Fruit fly (Drosophila melanogaster) whole organism, embryonic: ENCODE data around the gene Kaz-m1.

Experiments
- Adf1 ChIP-seq: fragments of 200-800 bp; sonication (Bioruptor generic); IDR thresholded peaks from 2 replicates; pipeline ENCODE4 v1.3.6; 2022; ENCODE audit warnings: missing biosample characterization, missing genetic modification characterization
- Bdp1 ChIP-seq: fragments of 200-800 bp; sonication (Bioruptor generic); optimal IDR thresholded peaks from 3 replicates; lab custom pipeline; 2016; ENCODE audit warnings: missing biosample characterization, missing genetic modification characterization
- CG10321 ChIP-seq: fragments of 200-800 bp; sonication (Bioruptor generic); IDR thresholded peaks from 2 replicates; pipeline ENCODE4 v1.3.6; 2022; ENCODE audit warnings: missing biosample characterization, missing genetic modification characterization
- CG10959 ChIP-seq: fragments of 200-800 bp; sonication (Bioruptor generic); IDR thresholded peaks from 2 replicates; pipeline ENCODE4 v1.3.6; 2022; ENCODE audit warnings: missing biosample characterization, missing genetic modification characterization
- CG11696 ChIP-seq: fragments of 200-800 bp; sonication (Bioruptor generic); IDR thresholded peaks from 2 replicates; pipeline ENCODE4 v1.3.6; 2022; ENCODE audit warnings: missing biosample characterization, missing genetic modification characterization
- CG14014 ChIP-seq: fragments of 200-800 bp; sonication (Bioruptor generic); IDR thresholded peaks from 2 replicates; pipeline ENCODE4 v1.3.6; 2022; ENCODE audit warnings: missing biosample characterization, missing genetic modification characterization
- CG1602 ChIP-seq: fragments of 200-800 bp; sonication (Bioruptor generic); optimal IDR thresholded peaks from 3 replicates; lab custom pipeline; 2016; ENCODE audit warnings: missing biosample characterization, missing genetic modification characterization
- CG16779 ChIP-seq: fragments of 200-800 bp; sonication (Bioruptor generic); IDR thresholded peaks from 2 replicates; pipeline ENCODE4 v1.3.6; 2022; ENCODE audit warnings: missing biosample characterization, missing genetic modification characterization
- CG17186 ChIP-seq: fragments of 200-800 bp; sonication (Bioruptor generic); optimal IDR thresholded peaks from 3 replicates; lab custom pipeline; 2017; ENCODE audit warnings: missing biosample characterization, missing genetic modification reagents, missing genetic modification characterization
- CG18599 ChIP-seq: fragments of 200-800 bp; sonication (Bioruptor generic); optimal IDR thresholded peaks from 3 replicates; lab custom pipeline; 2017; ENCODE audit warnings: missing biosample characterization, missing genetic modification characterization, mild to moderate bottlenecking, moderate library complexity, missing genetic modification reagents
- CG2116 ChIP-seq: fragments of 200-800 bp; sonication (Bioruptor generic); optimal IDR thresholded peaks from 3 replicates; lab custom pipeline; 2018; ENCODE audit warnings: missing biosample characterization, mild to moderate bottlenecking, missing genetic modification characterization
- CG2202 ChIP-seq: fragments of 200-800 bp; sonication (Bioruptor generic); optimal IDR thresholded peaks from 2 replicates; lab custom pipeline; 2018; ENCODE audit warnings: missing biosample characterization, mild to moderate bottlenecking, missing genetic modification characterization
- CG2712 ChIP-seq: fragments of 200-800 bp; optimal IDR thresholded peaks from 3 replicates; lab custom pipeline; 2019; ENCODE audit warnings: missing biosample characterization, mild to moderate bottlenecking, missing genetic modification characterization, moderate library complexity
- CG5180 ChIP-seq: fragments of 200-800 bp; sonication (Bioruptor generic); optimal IDR thresholded peaks from 3 replicates; lab custom pipeline; 2017; ENCODE audit warnings: missing biosample characterization, missing genetic modification characterization, mild to moderate bottlenecking, moderate library complexity, missing genetic modification reagents
- CG6765 ChIP-seq: fragments of 200-800 bp; sonication (Bioruptor generic); optimal IDR thresholded peaks from 3 replicates; lab custom pipeline; 2017; ENCODE audit warnings: missing biosample characterization, mild to moderate bottlenecking, missing genetic modification characterization
- CG8359 ChIP-seq: fragments of 200-800 bp; sonication (Bioruptor generic); optimal IDR thresholded peaks from 2 replicates; lab custom pipeline; 2017; ENCODE audit warnings: missing biosample characterization, mild to moderate bottlenecking, missing genetic modification characterization, borderline replicate concordance
- CG8924 ChIP-seq: fragments of 200-800 bp; optimal IDR thresholded peaks from 3 replicates; lab custom pipeline; 2019; ENCODE audit warnings: missing biosample characterization, mild to moderate bottlenecking, missing genetic modification characterization, moderate library complexity
- CG9437 ChIP-seq: fragments of 200-800 bp; sonication (Bioruptor generic); optimal IDR thresholded peaks from 2 replicates; lab custom pipeline; 2018; ENCODE audit warnings: missing biosample characterization, mild to moderate bottlenecking, missing genetic modification characterization
- Deaf1 ChIP-seq: fragments of 200-800 bp; optimal IDR thresholded peaks from 3 replicates; lab custom pipeline; 2019; ENCODE audit warnings: missing biosample characterization, mild to moderate bottlenecking, missing genetic modification characterization, moderate library complexity
- Dfd ChIP-seq, 2 experiments: fragments of >200 bp; optimal IDR thresholded peaks; 2 replicates each; lab custom pipeline; 2017; ENCODE audit warnings: missing biosample characterization in 2 of 2, missing genetic modification characterization in 2 of 2
- Dip3 ChIP-seq: fragments of 200-800 bp; sonication (Bioruptor generic); optimal IDR thresholded peaks from 3 replicates; lab custom pipeline; 2016; ENCODE audit warnings: missing biosample characterization, missing genetic modification characterization
- Doc2 ChIP-seq: fragments of 200-800 bp; sonication (Bioruptor generic); IDR thresholded peaks from 2 replicates; pipeline ENCODE4 v1.3.6; 2022; ENCODE audit warnings: missing biosample characterization, missing genetic modification characterization
- Dref ChIP-seq: fragments of 200-800 bp; sonication (Bioruptor generic); IDR thresholded peaks from 2 replicates; pipeline ENCODE4 v1.3.6; 2022; ENCODE audit warnings: missing biosample characterization, missing genetic modification characterization
- Ets97D ChIP-seq: fragments of 200-800 bp; sonication (Bioruptor generic); optimal IDR thresholded peaks from 3 replicates; lab custom pipeline; 2016; ENCODE audit warnings: missing biosample characterization, missing genetic modification characterization
- Hmx ChIP-seq: fragments of 200-800 bp; sonication (Bioruptor generic); optimal IDR thresholded peaks from 2 replicates; lab custom pipeline; 2016; ENCODE audit warnings: missing biosample characterization, missing genetic modification characterization
- Hr78 ChIP-seq, 2 experiments: fragments of 200-800 bp in 1 of 2; fragments of >200 bp in 1 of 2; sonication (Bioruptor generic) in 1 of 2; optimal IDR thresholded peaks; 2 replicates each; lab custom pipeline; 2017 to 2019; ENCODE audit warnings: missing biosample characterization in 2 of 2, missing genetic modification characterization in 2 of 2, mild to moderate bottlenecking in 1 of 2, moderate library complexity in 1 of 2
- Lim3 ChIP-seq: fragments of 200-800 bp; sonication (Bioruptor generic); IDR thresholded peaks from 2 replicates; pipeline ENCODE4 v1.3.6; 2022; ENCODE audit warnings: missing biosample characterization, missing genetic modification characterization
- Nf-YC ChIP-seq: fragments of 200-800 bp; optimal IDR thresholded peaks from 3 replicates; lab custom pipeline; 2019; ENCODE audit warnings: missing biosample characterization, mild to moderate bottlenecking, missing genetic modification characterization, moderate library complexity
- Optix ChIP-seq: fragments of 200-800 bp; sonication (Bioruptor generic); IDR thresholded peaks from 3 replicates; pipeline ENCODE4 v1.3.6; 2022; ENCODE audit warnings: missing biosample characterization, missing genetic modification characterization
- Rfx ChIP-seq: fragments of 200-800 bp; sonication (Bioruptor generic); IDR thresholded peaks from 2 replicates; pipeline ENCODE4 v1.3.6; 2022; ENCODE audit warnings: missing biosample characterization, missing genetic modification characterization
- Side ChIP-seq: fragments of 200-800 bp; sonication (Bioruptor generic); optimal IDR thresholded peaks from 2 replicates; lab custom pipeline; 2016; ENCODE audit warnings: missing biosample characterization, missing genetic modification characterization
- Ssrp ChIP-seq: fragments of 200-800 bp; sonication (Bioruptor generic); optimal IDR thresholded peaks from 2 replicates; lab custom pipeline; 2018; ENCODE audit warnings: missing biosample characterization, mild to moderate bottlenecking, missing genetic modification characterization, moderate library complexity
- Stat92E ChIP-seq, 3 experiments: fragments of >200 bp in 2 of 3; fragments of 200-800 bp in 1 of 3; sonication (Bioruptor generic) in 1 of 3; optimal IDR thresholded peaks; 2 replicates each; lab custom pipeline; 2017 to 2019; ENCODE audit warnings: missing biosample characterization in 3 of 3, missing genetic modification characterization in 3 of 3, mild to moderate bottlenecking in 1 of 3, moderate library complexity in 1 of 3
- Taf1 ChIP-seq: fragments of 200-800 bp; sonication (Bioruptor generic); IDR thresholded peaks from 2 replicates; pipeline ENCODE4 v1.3.6; 2022; ENCODE audit warnings: missing biosample characterization, missing genetic modification characterization
- Vsx1 ChIP-seq: fragments of 200-800 bp; sonication (Bioruptor generic); optimal IDR thresholded peaks from 2 replicates; lab custom pipeline; 2017; ENCODE audit warnings: missing biosample characterization, mild to moderate bottlenecking, missing genetic modification characterization, missing genetic modification reagents
- Xbp1 ChIP-seq: fragments of 200-800 bp; sonication (Bioruptor generic); optimal IDR thresholded peaks from 3 replicates; lab custom pipeline; 2016; ENCODE audit warnings: missing biosample characterization, mild to moderate bottlenecking, missing genetic modification characterization
- YL-1 ChIP-seq: fragments of 200-800 bp; sonication (Bioruptor generic); optimal IDR thresholded peaks from 3 replicates; lab custom pipeline; 2017; ENCODE audit warnings: missing biosample characterization, mild to moderate bottlenecking, missing genetic modification characterization
- az2 ChIP-seq: fragments of 200-800 bp; sonication (Bioruptor generic); optimal IDR thresholded peaks from 3 replicates; lab custom pipeline; 2016; ENCODE audit warnings: missing biosample characterization, missing genetic modification characterization
- bsh ChIP-seq, 2 experiments: fragments of 200-800 bp; sonication (Bioruptor generic); optimal IDR thresholded peaks; 2 replicates each; lab custom pipeline; 2017 to 2018; ENCODE audit warnings: mild to moderate bottlenecking in 2 of 2, missing biosample characterization in 2 of 2, missing genetic modification characterization in 2 of 2, moderate library complexity in 1 of 2
- emc ChIP-seq: fragments of 200-800 bp; sonication (Bioruptor generic); optimal IDR thresholded peaks from 2 replicates; lab custom pipeline; 2016; ENCODE audit warnings: missing biosample characterization, missing genetic modification characterization
- eve ChIP-seq, 2 experiments: fragments of >200 bp; optimal IDR thresholded peaks; 2 replicates each; lab custom pipeline; 2017; ENCODE audit warnings: missing biosample characterization in 2 of 2, missing genetic modification characterization in 2 of 2
- ewg ChIP-seq: fragments of 200-800 bp; sonication (Bioruptor generic); optimal IDR thresholded peaks from 3 replicates; lab custom pipeline; 2017; ENCODE audit warnings: mild to moderate bottlenecking, missing biosample characterization, missing genetic modification reagents, missing genetic modification characterization
- kni ChIP-seq: fragments of 200-800 bp; sonication (Bioruptor generic); optimal IDR thresholded peaks from 3 replicates; lab custom pipeline; 2017; ENCODE audit warnings: mild to moderate bottlenecking, missing biosample characterization, missing genetic modification reagents, missing genetic modification characterization
- mam ChIP-seq: fragments of 200-800 bp; sonication (Bioruptor generic); optimal IDR thresholded peaks from 3 replicates; lab custom pipeline; 2016; ENCODE audit warnings: missing biosample characterization, missing genetic modification characterization
- odd ChIP-seq: fragments of 200-800 bp; sonication (Bioruptor generic); optimal IDR thresholded peaks from 2 replicates; lab custom pipeline; 2017; ENCODE audit warnings: missing biosample characterization, mild to moderate bottlenecking, missing genetic modification characterization
- salm ChIP-seq: fragments of 200-800 bp; sonication (Bioruptor generic); optimal IDR thresholded peaks from 2 replicates; lab custom pipeline; 2018; ENCODE audit warnings: missing biosample characterization, mild to moderate bottlenecking, missing genetic modification characterization
- stwl ChIP-seq: fragments of 200-800 bp; sonication (Bioruptor generic); optimal IDR thresholded peaks from 3 replicates; lab custom pipeline; 2018; ENCODE audit warnings: missing biosample characterization, mild to moderate bottlenecking, missing genetic modification characterization, moderate library complexity
- tin ChIP-seq: fragments of 200-800 bp; sonication (Bioruptor generic); optimal IDR thresholded peaks from 3 replicates; lab custom pipeline; 2016; ENCODE audit warnings: missing biosample characterization, missing genetic modification characterization
- trh ChIP-seq: fragments of 200-800 bp; sonication (Bioruptor generic); optimal IDR thresholded peaks from 2 replicates; lab custom pipeline; 2016; ENCODE audit warnings: missing biosample characterization, missing genetic modification characterization
- tx ChIP-seq: fragments of 200-800 bp; sonication (Bioruptor generic); optimal IDR thresholded peaks from 2 replicates; lab custom pipeline; 2016; ENCODE audit warnings: missing biosample characterization, missing genetic modification characterization

Gene Kaz-m1

dm6 chr3R:26059195-26059594 lies 44.7 kb downstream of the Kaz-m1 start, which contains the start of the genes RpL34a and Trmt61 (continued):
- TF ChIP-seq CG14014 (GFP tag; lab: Robert Waterston, UW) (peak; percentile 56; the same call in 1 of the 2 replicates), Side (GFP tag; lab: Kevin White, UChicago) (peak; percentile 89), Deaf1 (tag; lab: Kevin White, UChicago) (no peak), eve (GFP tag; optimal IDR thresholded peaks at IDR 0.05; lab: Kevin White, UChicago) (no peak), CG8924 (tag; lab: Kevin White, UChicago) (peak; percentile 88), YL-1 (peak; percentile 96), salm (tag; lab: Kevin White, UChicago) (peak; percentile 84), CG10321 (GFP tag; lab: Robert Waterston, UW) (peak; percentile 66), Vsx1 (GFP tag; lab: Kevin White, UChicago) (peak; percentile 93), trh (GFP tag; lab: Kevin White, UChicago) (peak; percentile 79), Rfx (GFP tag; lab: Robert Waterston, UW) (peak; percentile 79), Optix (GFP tag; lab: Robert Waterston, UW) (no peak), tin (GFP tag; lab: Kevin White, UChicago) (peak; percentile 74), Hr78 (GFP tag; optimal IDR thresholded peaks at IDR 0.05; lab: Kevin White, UChicago) (peak in 1 of 2 experiments; percentile 67), kni (peak; percentile 90), mam (GFP tag; lab: Kevin White, UChicago) (peak; percentile 78), Lim3 (no peak), ewg (peak; percentile 77), CG2712 (tag; lab: Kevin White, UChicago) (peak; percentile 90), Ets97D (peak; percentile 99), Adf1 (GFP tag; lab: Robert Waterston, UW) (peak; percentile 44; the same call in 1 of the 2 replicates), CG1602 (peak; percentile 49), CG16779 (GFP tag; lab: Robert Waterston, UW) (no peak), stwl (peak; percentile 84), Hmx (GFP tag; lab: Kevin White, UChicago) (peak; percentile 56), tx (peak; percentile 53), CG2116 (GFP tag; lab: Kevin White, UChicago) (peak; percentile 95), CG17186 (peak; percentile 82), CG10959 (peak; percentile 52; the same call in 1 of the 2 replicates), CG2202 (tag; lab: Kevin White, UChicago) (peak; percentile 86), az2 (peak; percentile 74), Dip3 (GFP tag; lab: Kevin White, UChicago) (peak; percentile 36), Taf1 (GFP tag; lab: Robert Waterston, UW) (peak; percentile 60; the same call in 1 of the 2 replicates), Dref (peak; percentile 81), CG9437 (GFP tag; lab: Kevin White, UChicago) (peak; percentile 86), Xbp1 (peak; percentile 80), emc (GFP tag; lab: Kevin White, UChicago) (peak; percentile 29), CG18599 (peak; percentile 88), Bdp1 (GFP tag; lab: Kevin White, UChicago) (peak; percentile 40), bsh (GFP tag; optimal IDR thresholded peaks at IDR 0.05; lab: Kevin White, UChicago) (peak in 1 of 2 experiments; percentile 77), CG5180 (GFP tag; lab: Kevin White, UChicago) (peak; percentile 78), Dfd (GFP tag; optimal IDR thresholded peaks at IDR 0.05; lab: Kevin White, UChicago) (no peak), odd (GFP tag; lab: Kevin White, UChicago) (peak; percentile 92), CG8359 (GFP tag; lab: Kevin White, UChicago) (peak; percentile 75), Stat92E (GFP tag; optimal IDR thresholded peaks at IDR 0.05; lab: Kevin White, UChicago) (peak in 1 of 3 experiments; percentile 82), Doc2 (no peak), CG6765 (peak; percentile 96), Nf-YC (peak; percentile 81), Ssrp (tag; lab: Kevin White, UChicago) (peak; percentile 72), CG11696 (GFP tag; lab: Robert Waterston, UW) (0 out of 2 replicates have a peak, but pooled peaks have one; percentile 27)
